Worm (Caenorhabditis elegans): Measurements from ENCODE around the gene mth-1.
"Not testable (repeated sequence)": the region's sequence is repeated elsewhere in the genome, so short reads cannot be mapped to it uniquely, and the experiment has no call there.

The mth-1 gene

DNA sequence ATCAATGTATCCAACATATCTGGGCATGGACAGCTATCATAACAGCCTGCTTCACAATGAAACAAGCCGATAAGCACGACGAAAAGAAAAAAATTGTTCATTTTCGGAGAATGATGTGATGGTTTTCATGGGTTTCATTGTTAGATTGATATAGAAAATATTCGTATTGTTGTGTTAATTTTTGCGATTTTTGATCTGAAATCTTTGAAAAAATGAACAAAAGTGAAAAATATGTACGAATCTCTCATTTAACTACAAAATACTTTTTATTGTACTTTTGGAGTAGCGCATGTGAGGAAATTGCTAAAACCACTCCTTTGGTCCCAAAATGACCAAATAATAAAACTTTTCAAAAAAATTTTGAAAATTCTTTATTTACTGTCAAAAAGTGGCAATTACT lies 33.1 kb downstream of the mth-1 start, which contains the start of gene R03H10.5:
Gene R03H10.5 (minus strand): TSS at position 101 of the 400 bp plus-strand sequence.
- TF ChIP-seq nhr-10 (tag; optimal IDR thresholded peaks at IDR 0.05): no peak
- no peak for TF ChIP-seq lin-13 (GFP tag; optimal IDR thresholded peaks at IDR 0.05)
- no peak for TF ChIP-seq lsy-2 (tag; optimal IDR thresholded peaks at IDR 0.05)
- TF ChIP-seq zag-1 (tag; optimal IDR thresholded peaks at IDR 0.05): no peak
- TF ChIP-seq nhr-21 (tag; optimal IDR thresholded peaks at IDR 0.05): no peak
- no peak for TF ChIP-seq mdl-1 (tag; optimal IDR thresholded peaks at IDR 0.05)
- no peak for TF ChIP-seq nhr-77 (tag; optimal IDR thresholded peaks at IDR 0.05)

DNA sequence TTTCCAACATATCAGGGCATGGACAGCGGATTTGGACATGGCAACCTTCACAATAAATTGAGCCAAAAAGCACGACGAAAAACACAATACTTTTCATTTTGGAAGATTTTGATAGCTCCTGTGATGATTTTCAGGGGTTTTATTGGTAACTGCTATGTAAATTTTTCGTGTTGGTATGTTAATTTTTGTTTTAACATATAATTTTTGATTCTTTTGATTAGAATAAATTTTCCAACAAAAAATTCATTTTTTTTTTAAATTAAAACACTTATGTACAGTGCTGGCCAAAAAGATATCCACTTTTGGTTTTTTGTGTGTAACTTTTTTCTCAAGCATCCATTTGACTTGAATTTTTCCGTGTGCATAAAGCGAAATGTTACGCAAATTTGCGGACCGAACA lies 35.2 kb downstream of the mth-1 start, which contains the start of gene R03H10.4:
Gene R03H10.4 (minus strand): TSS at position 101 of the 400 bp plus-strand sequence.
- not testable (repeated sequence) for TF ChIP-seq zag-1 (tag; optimal IDR thresholded peaks at IDR 0.05); Y55F3AM.14 (GFP tag; optimal IDR thresholded peaks at IDR 0.05); fos-1 (tag; optimal IDR thresholded peaks at IDR 0.05)

DNA sequence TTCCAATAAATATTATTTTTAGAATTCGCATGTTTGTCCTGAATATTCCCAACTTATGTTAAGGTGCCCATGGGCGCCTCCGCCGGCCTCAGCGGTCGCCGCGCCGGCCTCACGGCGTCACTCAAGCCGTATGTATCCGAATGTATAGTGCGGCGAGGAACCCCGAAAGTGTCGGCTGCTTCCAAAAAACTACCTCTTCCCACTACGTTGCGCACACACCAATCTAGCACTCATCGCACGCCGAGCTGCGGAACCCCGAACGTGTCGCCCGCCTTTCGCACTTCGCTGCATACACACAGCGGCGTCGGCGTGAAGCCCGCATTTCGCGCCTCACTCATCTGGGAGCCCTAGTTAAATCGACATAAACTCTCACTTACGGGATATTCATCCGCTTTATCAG lies 35.7 kb downstream of the mth-1 start:
- no peak for TF ChIP-seq lsy-2 (tag; optimal IDR thresholded peaks at IDR 0.05)

ce11 chrII:4159570-4159969 lies 44.0 kb downstream of the mth-1 start:
- no peak for TF ChIP-seq sma-3 (GFP tag; optimal IDR thresholded peaks at IDR 0.05)
- no peak for TF ChIP-seq lin-39 (tag; optimal IDR thresholded peaks at IDR 0.05)
- no peak for TF ChIP-seq ZK546.5 (tag; optimal IDR thresholded peaks at IDR 0.05)
- no peak for TF ChIP-seq nhr-21 (tag; optimal IDR thresholded peaks at IDR 0.05)
- no peak for TF ChIP-seq nhr-10 (tag; optimal IDR thresholded peaks at IDR 0.05)

- TF ChIP-seq R02D3.7 (tag; optimal IDR thresholded peaks at IDR 0.05): no peak
- no peak for TF ChIP-seq ZK546.5 (tag; optimal IDR thresholded peaks at IDR 0.05)
- TF ChIP-seq ceh-16 (tag; optimal IDR thresholded peaks at IDR 0.05): no peak
- TF ChIP-seq gmeb-1 (tag; optimal IDR thresholded peaks at IDR 0.05): no peak
Observed at ce11 chrII:4157817-4158216, 45.8 kb downstream of the mth-1 start.

- TF ChIP-seq nhr-129 (tag; optimal IDR thresholded peaks at IDR 0.05) (no peak), lsy-2 (tag; optimal IDR thresholded peaks at IDR 0.05) (no peak), C34F6.9 (tag; optimal IDR thresholded peaks at IDR 0.05) (no peak), zag-1 (tag; optimal IDR thresholded peaks at IDR 0.05) (no peak), elt-1 (tag; optimal IDR thresholded peaks at IDR 0.05) (no peak), sma-9 (GFP tag; optimal IDR thresholded peaks at IDR 0.05) (no peak), sma-9 (tag; optimal IDR thresholded peaks at IDR 0.05) (no peak), sma-3 (GFP tag; optimal IDR thresholded peaks at IDR 0.05) (no peak), mdl-1 (tag; optimal IDR thresholded peaks at IDR 0.05) (no peak), nhr-23 (tag; optimal IDR thresholded peaks at IDR 0.05) (no peak), lin-13 (GFP tag; optimal IDR thresholded peaks at IDR 0.05) (no peak), alr-1 (tag; optimal IDR thresholded peaks at IDR 0.05) (no peak), gmeb-1 (tag; optimal IDR thresholded peaks at IDR 0.05) (no peak)
Observed at ce11 chrII:4155112-4155823, 48.3 kb downstream of the mth-1 start, which contains the start of gene R03H10.2. R03H10.2 (plus strand) TSS chrII:4155773.

- TF ChIP-seq sma-9 (GFP tag; optimal IDR thresholded peaks at IDR 0.05): no peak
- TF ChIP-seq sma-9 (tag; optimal IDR thresholded peaks at IDR 0.05): no peak
- no peak for TF ChIP-seq nhr-77 (tag; optimal IDR thresholded peaks at IDR 0.05)
Observed at ce11 chrII:4152864-4153263, 50.7 kb downstream of the mth-1 start.

- TF ChIP-seq mab-5 (tag; optimal IDR thresholded peaks at IDR 0.05) (no peak), nhr-12 (tag; optimal IDR thresholded peaks at IDR 0.05) (no peak), nhr-237 (tag; optimal IDR thresholded peaks at IDR 0.05) (no peak), ztf-11 (tag; optimal IDR thresholded peaks at IDR 0.05) (no peak), egl-27 (tag; optimal IDR thresholded peaks at IDR 0.05) (no peak), fos-1 (tag; optimal IDR thresholded peaks at IDR 0.05) (peak; percentile 31), nhr-129 (tag; optimal IDR thresholded peaks at IDR 0.05) (peak; percentile 26), snpc-4 (tag; optimal IDR thresholded peaks at IDR 0.05) (no peak), crh-2 (tag; optimal IDR thresholded peaks at IDR 0.05) (no peak), nhr-10 (tag; optimal IDR thresholded peaks at IDR 0.05) (no peak), lin-11 (tag; optimal IDR thresholded peaks at IDR 0.05) (no peak), nhr-25 (tag; optimal IDR thresholded peaks at IDR 0.05) (peak; percentile 87), nhr-77 (tag; optimal IDR thresholded peaks at IDR 0.05) (no peak), aly-2 (tag; optimal IDR thresholded peaks at IDR 0.05) (no peak), dmd-4 (tag; optimal IDR thresholded peaks at IDR 0.05) (no peak), zag-1 (tag; optimal IDR thresholded peaks at IDR 0.05) (no peak), nhr-6 (tag; optimal IDR thresholded peaks at IDR 0.05) (no peak), lin-39 (tag; optimal IDR thresholded peaks at IDR 0.05) (no peak), sem-4 (tag; optimal IDR thresholded peaks at IDR 0.05) (no peak), ceh-16 (tag; optimal IDR thresholded peaks at IDR 0.05) (peak; percentile 39), ztf-1 (GFP tag; conservative IDR thresholded peaks at IDR 0.05) (no peak), ZK546.5 (tag; optimal IDR thresholded peaks at IDR 0.05) (no peak), nhr-21 (tag; optimal IDR thresholded peaks at IDR 0.05) (peak; percentile 17)
Observed at ce11 chrII:4151499-4152132, 52.0 kb downstream of the mth-1 start.

All from whole organism, L2 larva.